Worm (Caenorhabditis elegans): Measurements from ENCODE around the gene T25F10.4.

- no peak for TF ChIP-seq nhr-28 (tag; optimal IDR thresholded peaks at IDR 0.05)
- no peak for TF ChIP-seq elt-1 (tag; optimal IDR thresholded peaks at IDR 0.05)
- no peak for TF ChIP-seq fos-1 (tag; optimal IDR thresholded peaks at IDR 0.05)
- TF ChIP-seq lin-39 (tag; optimal IDR thresholded peaks at IDR 0.05) = peak; percentile 83
- TF ChIP-seq ceh-28 (tag; optimal IDR thresholded peaks at IDR 0.05) = no peak
- TF ChIP-seq skn-1 (tag; optimal IDR thresholded peaks at IDR 0.05) = no peak
- no peak for TF ChIP-seq daf-12 (tag; optimal IDR thresholded peaks at IDR 0.05)
- TF ChIP-seq unc-62 (GFP tag; optimal IDR thresholded peaks at IDR 0.05) = no peak
These were observed 34.6 kb upstream of the T25F10.4 start for ce11 chrV:6796894-6797293.

All from whole organism, L3 larva.